Fruit fly (Drosophila melanogaster) whole organism, embryonic: ENCODE data around the gene CG1764.
A peak's percentile ranks its signal among the peaks of the same experiment; 100 is the strongest.

ENCODE experiments used
- Blimp-1 ChIP-seq: fragments of 200-800 bp; sonication (Bioruptor generic); optimal IDR thresholded peaks from 3 replicates; lab custom pipeline; 2018; ENCODE audit warnings: missing biosample characterization, missing genetic modification characterization, mild to moderate bottlenecking, moderate library complexity, missing genetic modification reagents
- CG10321 ChIP-seq: fragments of 200-800 bp; sonication (Bioruptor generic); IDR thresholded peaks from 2 replicates; pipeline ENCODE4 v1.3.6; 2022; ENCODE audit warnings: missing biosample characterization, missing genetic modification characterization
- CG10959 ChIP-seq: fragments of 200-800 bp; sonication (Bioruptor generic); IDR thresholded peaks from 2 replicates; pipeline ENCODE4 v1.3.6; 2022; ENCODE audit warnings: missing biosample characterization, missing genetic modification characterization
- CG11085 ChIP-seq: fragments of 200-800 bp; sonication (Bioruptor generic); IDR thresholded peaks from 2 replicates; pipeline ENCODE4 v1.3.6; 2022; ENCODE audit warnings: missing biosample characterization, missing genetic modification characterization
- CG11398 ChIP-seq: fragments of 200-800 bp; sonication (Bioruptor generic); optimal IDR thresholded peaks from 2 replicates; lab custom pipeline; 2016; ENCODE audit warnings: missing biosample characterization, missing genetic modification characterization
- CG12219 ChIP-seq: fragments of 200-800 bp; sonication (Bioruptor generic); optimal IDR thresholded peaks from 3 replicates; lab custom pipeline; 2018; ENCODE audit warnings: missing biosample characterization, mild to moderate bottlenecking, missing genetic modification characterization
- CG13894 ChIP-seq: fragments of 200-800 bp; sonication (Bioruptor generic); optimal IDR thresholded peaks from 3 replicates; lab custom pipeline; 2018; ENCODE audit warnings: missing biosample characterization, mild to moderate bottlenecking, missing genetic modification characterization, moderate library complexity
- CG1529 ChIP-seq: fragments of 200-800 bp; sonication (Bioruptor generic); optimal IDR thresholded peaks from 3 replicates; lab custom pipeline; 2018; ENCODE audit warnings: missing biosample characterization, missing genetic modification characterization
- CG16863 ChIP-seq: fragments of 200-800 bp; sonication (Bioruptor generic); optimal IDR thresholded peaks from 3 replicates; lab custom pipeline; 2016; ENCODE audit warnings: missing biosample characterization, missing genetic modification characterization
- CG18011 ChIP-seq: fragments of 200-800 bp; sonication (Bioruptor generic); optimal IDR thresholded peaks from 2 replicates; lab custom pipeline; 2017; ENCODE audit warnings: missing biosample characterization, missing genetic modification characterization, mild to moderate bottlenecking, moderate library complexity, missing genotype
- CG18476 ChIP-seq: fragments of 200-800 bp; sonication (Bioruptor generic); optimal IDR thresholded peaks from 2 replicates; lab custom pipeline; 2016; ENCODE audit warnings: missing biosample characterization, mild to moderate bottlenecking, missing genetic modification characterization
- CG2116 ChIP-seq: fragments of 200-800 bp; sonication (Bioruptor generic); optimal IDR thresholded peaks from 3 replicates; lab custom pipeline; 2018; ENCODE audit warnings: missing biosample characterization, mild to moderate bottlenecking, missing genetic modification characterization
- CG30403 ChIP-seq: fragments of 200-800 bp; sonication (Bioruptor generic); optimal IDR thresholded peaks from 3 replicates; lab custom pipeline; 2016; ENCODE audit warnings: missing biosample characterization, missing genetic modification characterization
- CG31441 ChIP-seq: fragments of 200-800 bp; sonication (Bioruptor generic); IDR thresholded peaks from 2 replicates; pipeline ENCODE4 v1.3.6; 2022; ENCODE audit warnings: missing biosample characterization, missing genetic modification characterization
- CG34376 ChIP-seq: fragments of 200-800 bp; sonication (Bioruptor generic); optimal IDR thresholded peaks from 2 replicates; lab custom pipeline; 2018; ENCODE audit warnings: missing biosample characterization, mild to moderate bottlenecking, missing genetic modification characterization
- CG4617 ChIP-seq: fragments of 200-800 bp; sonication (Bioruptor generic); optimal IDR thresholded peaks from 3 replicates; lab custom pipeline; 2016; ENCODE audit warnings: missing biosample characterization, missing genetic modification characterization, borderline replicate concordance
- CTCF ChIP-seq: fragments of 200-800 bp; sonication (Bioruptor generic); optimal IDR thresholded peaks from 2 replicates; lab custom pipeline; 2017; ENCODE audit warnings: missing biosample characterization, mild to moderate bottlenecking, missing genetic modification characterization, moderate library complexity
- Chrac-16 ChIP-seq: fragments of 200-800 bp; sonication (Bioruptor generic); optimal IDR thresholded peaks from 3 replicates; lab custom pipeline; 2016; ENCODE audit warnings: missing biosample characterization, missing genetic modification characterization
- CoRest ChIP-seq: fragments of 200-800 bp; sonication (Bioruptor generic); optimal IDR thresholded peaks from 3 replicates; lab custom pipeline; 2018; ENCODE audit warnings: missing biosample characterization, mild to moderate bottlenecking, missing genetic modification characterization, moderate library complexity
- D ChIP-seq, 2 experiments: fragments of 200-800 bp in 1 of 2; fragments of >200 bp in 1 of 2; sonication (Bioruptor generic) in 1 of 2; optimal IDR thresholded peaks; 2 replicates in 1 of 2; 3 replicates in 1 of 2; lab custom pipeline; 2017; ENCODE audit warnings: mild to moderate bottlenecking in 1 of 2, missing biosample characterization in 1 of 2, missing genetic modification characterization in 1 of 2, missing genetic modification reagents in 1 of 2
- Dip3 ChIP-seq: fragments of 200-800 bp; sonication (Bioruptor generic); optimal IDR thresholded peaks from 3 replicates; lab custom pipeline; 2016; ENCODE audit warnings: missing biosample characterization, missing genetic modification characterization
- GATAe ChIP-seq: fragments of 200-800 bp; sonication (Bioruptor generic); conservative IDR thresholded peaks from 2 replicates; pipeline ENCODE4 v1.3.6; 2022; ENCODE audit warnings: missing biosample characterization, missing genetic modification characterization
- Gsc ChIP-seq: fragments of 200-800 bp; sonication (Bioruptor generic); IDR thresholded peaks from 2 replicates; pipeline ENCODE4 v1.3.6; 2022; ENCODE audit warnings: missing biosample characterization, missing genetic modification characterization
- MBD-R2 ChIP-seq: fragments of 200-800 bp; sonication (Bioruptor generic); IDR thresholded peaks from 2 replicates; pipeline ENCODE4 v1.3.6; 2022; ENCODE audit warnings: missing biosample characterization, missing genetic modification characterization
- Max ChIP-seq: fragments of 200-800 bp; sonication (Bioruptor generic); optimal IDR thresholded peaks from 2 replicates; lab custom pipeline; 2016; ENCODE audit warnings: missing biosample characterization, mild to moderate bottlenecking, missing genetic modification characterization
- Meics ChIP-seq: fragments of 200-800 bp; sonication (Bioruptor generic); optimal IDR thresholded peaks from 2 replicates; lab custom pipeline; 2017; ENCODE audit warnings: missing biosample characterization, mild to moderate bottlenecking, missing genetic modification characterization
- Oaz ChIP-seq: fragments of 200-800 bp; sonication (Bioruptor generic); IDR thresholded peaks from 2 replicates; pipeline ENCODE4 v1.3.6; 2022; ENCODE audit warnings: missing biosample characterization, missing genetic modification characterization
- Sox102F ChIP-seq: fragments of 200-800 bp; sonication (Bioruptor generic); optimal IDR thresholded peaks from 2 replicates; lab custom pipeline; 2018; ENCODE audit warnings: missing biosample characterization, mild to moderate bottlenecking, missing genetic modification characterization, moderate library complexity
- Ssrp ChIP-seq: fragments of 200-800 bp; sonication (Bioruptor generic); optimal IDR thresholded peaks from 2 replicates; lab custom pipeline; 2018; ENCODE audit warnings: missing biosample characterization, mild to moderate bottlenecking, missing genetic modification characterization, moderate library complexity
- ase ChIP-seq: fragments of 200-800 bp; sonication (Bioruptor generic); IDR thresholded peaks from 3 replicates; pipeline ENCODE4 v1.3.6; 2022; ENCODE audit warnings: missing biosample characterization, missing genetic modification characterization
- ato ChIP-seq: fragments of 200-800 bp; sonication (Bioruptor generic); IDR thresholded peaks from 2 replicates; pipeline ENCODE4 v1.3.6; 2022; ENCODE audit warnings: missing biosample characterization, missing genetic modification characterization; ENCODE audit not compliant: partially characterized antibody
- bcd ChIP-seq: fragments of 200-800 bp; sonication (Bioruptor generic); optimal IDR thresholded peaks from 2 replicates; lab custom pipeline; 2017; ENCODE audit warnings: missing biosample characterization, mild to moderate bottlenecking, missing genetic modification characterization
- cas ChIP-seq: fragments of 200-800 bp; sonication (Bioruptor generic); IDR thresholded peaks from 2 replicates; pipeline ENCODE4 v1.3.6; 2022; ENCODE audit warnings: missing biosample characterization, missing genetic modification characterization
- dm ChIP-seq: fragments of 200-800 bp; sonication (Bioruptor generic); optimal IDR thresholded peaks from 3 replicates; lab custom pipeline; 2016; ENCODE audit warnings: missing biosample characterization, missing genetic modification characterization
- dmrt11E ChIP-seq: fragments of 200-800 bp; sonication (Bioruptor generic); optimal IDR thresholded peaks from 3 replicates; lab custom pipeline; 2018; ENCODE audit warnings: missing biosample characterization, mild to moderate bottlenecking, missing genetic modification characterization, moderate library complexity
- dpn ChIP-seq, 2 experiments: fragments of 200-800 bp; sonication (Bioruptor generic); optimal IDR thresholded peaks; 3 replicates each; lab custom pipeline; 2016; ENCODE audit warnings: missing biosample characterization in 2 of 2, missing genetic modification characterization in 2 of 2
- fru ChIP-seq: fragments of >200 bp; optimal IDR thresholded peaks from 2 replicates; lab custom pipeline; 2017
- gsb ChIP-seq: fragments of 200-800 bp; sonication (Bioruptor generic); IDR thresholded peaks from 2 replicates; pipeline ENCODE4 v1.3.6; 2022; ENCODE audit warnings: missing biosample characterization, missing genetic modification characterization
- gt ChIP-seq: fragments of 200-800 bp; sonication (Bioruptor generic); IDR thresholded peaks from 2 replicates; pipeline ENCODE4 v1.3.6; 2022; ENCODE audit warnings: missing biosample characterization, missing genetic modification characterization
- hth ChIP-seq: fragments of >200 bp; optimal IDR thresholded peaks from 2 replicates; lab custom pipeline; 2017; ENCODE audit warnings: inconsistent platforms
- ind ChIP-seq: fragments of 200-800 bp; sonication (Bioruptor generic); optimal IDR thresholded peaks from 3 replicates; lab custom pipeline; 2016; ENCODE audit warnings: missing biosample characterization, missing genetic modification characterization
- jing ChIP-seq: fragments of 200-800 bp; sonication (Bioruptor generic); optimal IDR thresholded peaks from 2 replicates; lab custom pipeline; 2018; ENCODE audit warnings: missing biosample characterization, mild to moderate bottlenecking, missing genetic modification characterization
- nerfin-2 ChIP-seq: fragments of 200-800 bp; sonication (Bioruptor generic); IDR thresholded peaks from 2 replicates; pipeline ENCODE4 v1.3.6; 2022; ENCODE audit warnings: missing biosample characterization, missing genetic modification characterization; ENCODE audit not compliant: partially characterized antibody
- pnt ChIP-seq: fragments of 200-800 bp; sonication (Bioruptor generic); optimal IDR thresholded peaks from 3 replicates; lab custom pipeline; 2016; ENCODE audit warnings: missing biosample characterization, missing genetic modification characterization
- ro ChIP-seq: fragments of 200-800 bp; sonication (Bioruptor generic); IDR thresholded peaks from 2 replicates; pipeline ENCODE4 v1.3.6; 2022; ENCODE audit warnings: missing biosample characterization, missing genetic modification characterization
- sens ChIP-seq: fragments of 200-800 bp; sonication (Bioruptor generic); peaks from one replicate; lab custom pipeline; 2016; ENCODE audit warnings: missing biosample characterization, missing genetic modification characterization
- sna ChIP-seq: fragments of 200-800 bp; sonication (Bioruptor generic); IDR thresholded peaks from 2 replicates; pipeline ENCODE4 v1.3.6; 2022; ENCODE audit warnings: missing biosample characterization, missing genetic modification characterization; ENCODE audit not compliant: partially characterized antibody
- trem ChIP-seq: fragments of 200-800 bp; optimal IDR thresholded peaks from 3 replicates; lab custom pipeline; 2019; ENCODE audit warnings: missing biosample characterization, mild to moderate bottlenecking, missing genetic modification characterization, moderate library complexity
- vnd ChIP-seq: fragments of 200-800 bp; sonication (Bioruptor generic); IDR thresholded peaks from 3 replicates; pipeline ENCODE4 v1.3.6; 2022; ENCODE audit warnings: missing biosample characterization, missing genetic modification characterization; ENCODE audit not compliant: partially characterized antibody
- wdn ChIP-seq: fragments of 200-800 bp; sonication (Bioruptor generic); IDR thresholded peaks from 2 replicates; pipeline ENCODE4 v1.3.6; 2022; ENCODE audit warnings: missing biosample characterization, missing genetic modification characterization
- zf30C ChIP-seq: fragments of 200-800 bp; sonication (Bioruptor generic); optimal IDR thresholded peaks from 3 replicates; lab custom pipeline; 2018; ENCODE audit warnings: missing biosample characterization, mild to moderate bottlenecking, missing genetic modification characterization

The CG1764 gene

dm6 chrX:13274429-13275095, 27.7 kb downstream of the CG1764 start (continued):
- TF ChIP-seq ato (no peak), CG4617 (GFP tag; lab: Kevin White, UChicago) (no peak), sna (GFP tag; lab: Robert Waterston, UW) (no peak), dm (GFP tag; lab: Kevin White, UChicago) (no peak), trem (tag; lab: Kevin White, UChicago) (peak; percentile 56), CG10321 (no peak), Max (GFP tag; lab: Kevin White, UChicago) (peak; percentile 20), CG12219 (GFP tag; lab: Kevin White, UChicago) (no peak), wdn (GFP tag; lab: Robert Waterston, UW) (no peak), CTCF (GFP tag; lab: Kevin White, UChicago) (no peak), CG10959 (no peak), Gsc (no peak), hth (lab: Kevin White, UChicago) (no peak), gt (GFP tag; lab: Robert Waterston, UW) (no peak), ind (GFP tag; lab: Kevin White, UChicago) (peak; percentile 9), cas (GFP tag; lab: Robert Waterston, UW) (no peak), Sox102F (GFP tag; lab: Kevin White, UChicago) (peak; percentile 77), pnt (GFP tag; lab: Kevin White, UChicago) (no peak), CG1529 (GFP tag; lab: Kevin White, UChicago) (no peak), CG13894 (no peak), Chrac-16 (GFP tag; lab: Kevin White, UChicago) (peak; percentile 15), Oaz (0 out of 2 replicates have a peak, but pooled peaks have one; percentile 9), CoRest (tag; lab: Kevin White, UChicago) (peak; percentile 87), Dip3 (GFP tag; lab: Kevin White, UChicago) (no peak), fru (lab: Kevin White, UChicago) (no peak), CG16863 (no peak), GATAe (GFP tag; lab: Robert Waterston, UW) (no peak), CG18476 (GFP tag; lab: Kevin White, UChicago) (peak; percentile 48), jing (GFP tag; lab: Kevin White, UChicago) (no peak), ro (GFP tag; lab: Robert Waterston, UW) (no peak), dpn (GFP tag; optimal IDR thresholded peaks at IDR 0.05; lab: Kevin White, UChicago) (peak; percentile 1 to 49), nerfin-2 (GFP tag; lab: Robert Waterston, UW) (no peak), Blimp-1 (GFP tag; lab: Kevin White, UChicago) (peak; percentile 71), CG11398 (no peak), CG30403 (peak; percentile 67), CG2116 (GFP tag; lab: Kevin White, UChicago) (no peak), Ssrp (tag; lab: Kevin White, UChicago) (peak; percentile 80), sens (GFP tag; lab: Kevin White, UChicago) (peak; percentile 91), CG34376 (GFP tag; lab: Kevin White, UChicago) (no peak), bcd (GFP tag; lab: Kevin White, UChicago) (peak; percentile 34), vnd (GFP tag; lab: Robert Waterston, UW) (no peak), CG18011 (no peak), CG11085 (GFP tag; lab: Robert Waterston, UW) (no peak), gsb (no peak), zf30C (GFP tag; lab: Kevin White, UChicago) (peak; percentile 2), ase (GFP tag; lab: Robert Waterston, UW) (no peak), dmrt11E (peak; percentile 53), MBD-R2 (no peak), CG31441 (peak; percentile 70), Meics (GFP tag; lab: Kevin White, UChicago) (peak; percentile 58), D (optimal IDR thresholded peaks at IDR 0.05; lab: Kevin White, UChicago) (no peak), D (GFP tag; optimal IDR thresholded peaks at IDR 0.05; lab: Kevin White, UChicago) (peak; percentile 53)
